Fruit fly (Drosophila melanogaster) S2 (cell line): ENCODE measurements around the gene brat.

ENCODE experiments used
- CG8478 ChIP-seq: fragments of >200 bp; optimal IDR thresholded peaks from 2 replicates; lab custom pipeline; 2018
- CTCF ChIP-seq, 2 experiments: fragments of >200 bp; optimal IDR thresholded peaks; 2 replicates each; lab custom pipeline; 2018

DNA sequence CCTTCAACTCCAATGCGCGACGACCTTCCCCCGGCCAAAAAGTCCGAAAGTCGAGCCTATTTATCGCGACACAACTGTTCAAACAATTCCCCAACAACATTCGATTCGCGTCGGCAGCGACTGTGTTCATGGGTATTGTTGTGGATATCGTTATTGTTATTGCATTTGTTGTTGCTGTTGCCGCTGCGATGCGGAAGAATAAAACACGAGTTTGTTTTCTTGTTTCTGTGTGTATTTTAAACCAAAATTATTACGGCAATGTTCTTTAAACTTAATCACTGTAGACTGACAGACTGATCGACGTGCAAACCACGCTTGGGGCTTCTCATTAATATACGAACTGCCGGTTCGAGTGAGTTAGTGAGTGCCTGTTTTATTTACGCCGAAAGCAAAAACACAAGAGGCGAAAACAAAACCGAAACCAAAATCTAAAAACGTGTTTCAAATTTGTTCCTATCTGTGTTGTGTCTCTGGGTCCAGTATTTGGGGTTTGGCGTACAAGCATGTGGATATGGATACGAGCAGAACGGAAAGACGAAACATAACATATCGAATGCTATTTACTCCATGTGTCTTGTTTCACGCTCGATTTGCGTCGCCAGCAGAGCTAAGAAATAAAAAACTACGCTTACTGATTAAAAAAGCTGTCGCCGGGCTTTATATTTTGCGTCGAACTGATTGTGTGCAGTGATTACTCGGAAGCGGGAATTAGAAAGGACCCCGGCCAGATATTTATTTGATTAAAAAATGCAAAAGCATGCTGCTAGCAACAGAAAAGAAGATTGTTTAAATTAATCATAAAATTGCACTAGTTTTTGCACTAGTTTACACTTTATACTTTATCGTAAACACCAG, 26.2 kb downstream of the brat start:
- TF ChIP-seq CG8478 (lab: Kevin White, UChicago) = no peak
- no peak for TF ChIP-seq CTCF (optimal IDR thresholded peaks at IDR 0.05; lab: Kevin White, UChicago)
